Worm (Caenorhabditis elegans): ENCODE results near the gene T28A11.19.

DNA sequence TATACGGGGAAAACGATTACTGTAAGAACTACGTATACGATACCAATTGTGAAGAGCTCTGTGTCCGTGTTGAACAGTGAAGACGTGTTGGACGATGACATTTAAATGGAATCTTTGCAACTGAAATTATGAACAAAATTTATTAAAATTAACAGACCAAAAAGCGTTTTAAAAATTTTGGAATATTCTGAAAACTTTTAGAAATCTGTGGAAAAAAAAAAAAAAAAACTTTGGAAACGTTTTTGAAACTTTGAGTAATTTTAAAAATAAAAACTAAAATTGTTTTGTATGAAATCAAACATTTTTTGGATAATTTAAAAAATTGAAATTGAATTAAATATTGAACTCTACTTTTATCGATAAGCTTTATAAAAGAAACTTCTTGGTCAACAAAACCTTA is 13.3 kb downstream of the T28A11.19 start, which contains the start of gene srt-63:
- TF ChIP-seq unc-62 (GFP tag; optimal IDR thresholded peaks at IDR 0.05) = no peak
- TF ChIP-seq cebp-1 (GFP tag; IDR thresholded peaks at IDR 0.05) = no peak
- no peak for TF ChIP-seq cebp-1 (tag; optimal IDR thresholded peaks at IDR 0.05)

Data from whole organism, young adult.